Worm (Caenorhabditis elegans) whole organism, L3 larva: ENCODE data around the gene C01G10.14.

Experiments used
- lin-15B ChIP-seq: fragments of 150-350 bp; optimal IDR thresholded peaks from 2 replicates; lab custom pipeline; 2014; ENCODE audit warnings: missing biosample characterization, missing genetic modification characterization
- lsy-12 ChIP-seq: sonication (generic microtip); optimal IDR thresholded peaks from 2 replicates; lab custom pipeline; 2016; ENCODE audit warnings: mild to moderate bottlenecking, missing genetic modification characterization, missing compliant biosample characterization
- mml-1 ChIP-seq: fragments of 150-350 bp; sonication (generic microtip); optimal IDR thresholded peaks from 3 replicates; lab custom pipeline; 2014; ENCODE audit warnings: missing biosample characterization, missing genetic modification characterization

Gene C01G10.14

DNA sequence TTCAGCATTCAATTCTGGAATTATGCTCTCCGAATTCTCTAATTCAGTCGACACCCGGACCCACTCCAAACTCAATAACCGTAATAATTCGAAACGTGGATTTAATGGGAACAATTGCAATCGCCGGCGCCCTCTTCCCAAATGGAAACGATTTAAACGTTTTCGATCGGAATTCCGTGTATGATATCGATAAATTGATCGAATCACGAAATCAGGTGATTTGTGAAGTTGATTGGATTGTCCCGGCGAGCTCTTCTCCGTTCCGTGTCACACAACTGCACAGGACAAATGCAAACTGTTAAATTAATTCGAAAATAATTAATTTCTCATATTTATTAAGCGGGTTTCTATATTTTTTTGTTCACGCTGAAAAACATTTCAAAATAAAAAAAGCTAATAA, 49.9 kb downstream of the C01G10.14 start, which contains the start of gene C25D7.16:
Gene C25D7.16, plus strand, starts transcription at position 301 of the 400 bp plus-strand sequence.
- TF ChIP-seq lsy-12 (tag; lab: Kevin White, UChicago), result no peak
- no peak for TF ChIP-seq lin-15B
- TF ChIP-seq mml-1 (tag; lab: Kevin White, UChicago), result no peak
- TF ChIP-seq, all 47 proteins: peak for 0
